Fruit fly (Drosophila melanogaster) S2 (cell line): ENCODE measurements around the gene Galphaf.

Source experiments
- CG8478 ChIP-seq: fragments of >200 bp; optimal IDR thresholded peaks from 2 replicates; lab custom pipeline; 2018
- CTCF ChIP-seq, 2 experiments: fragments of >200 bp; optimal IDR thresholded peaks; 2 replicates each; lab custom pipeline; 2018

DNA sequence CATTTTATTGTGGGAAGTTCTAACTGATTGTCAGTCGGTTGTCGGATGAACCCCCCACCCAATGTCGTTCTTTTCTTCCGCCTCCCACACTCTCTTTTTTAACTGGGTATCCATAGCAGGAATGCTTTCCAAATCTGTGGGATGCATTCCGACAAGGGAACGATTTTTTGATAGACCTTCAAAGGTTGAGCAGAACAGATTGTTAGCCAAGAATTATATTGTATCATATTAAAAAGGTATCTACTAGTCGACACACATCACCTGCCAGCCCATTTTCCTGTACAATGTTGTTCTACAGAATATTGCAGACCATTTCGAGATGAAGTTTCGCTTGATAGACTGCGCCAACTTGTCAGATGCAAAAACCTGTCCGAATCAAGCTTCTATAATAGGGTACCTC, 37.9 kb downstream of the Galphaf start:
- TF ChIP-seq CTCF (optimal IDR thresholded peaks at IDR 0.05; lab: Kevin White, UChicago) (no peak), CG8478 (lab: Kevin White, UChicago) (no peak)
